Fruit fly (Drosophila melanogaster): Measurements from ENCODE around the gene Ggt-1.
A peak's percentile ranks its signal among the peaks of the same experiment; 100 is the strongest.

The Ggt-1 gene

DNA sequence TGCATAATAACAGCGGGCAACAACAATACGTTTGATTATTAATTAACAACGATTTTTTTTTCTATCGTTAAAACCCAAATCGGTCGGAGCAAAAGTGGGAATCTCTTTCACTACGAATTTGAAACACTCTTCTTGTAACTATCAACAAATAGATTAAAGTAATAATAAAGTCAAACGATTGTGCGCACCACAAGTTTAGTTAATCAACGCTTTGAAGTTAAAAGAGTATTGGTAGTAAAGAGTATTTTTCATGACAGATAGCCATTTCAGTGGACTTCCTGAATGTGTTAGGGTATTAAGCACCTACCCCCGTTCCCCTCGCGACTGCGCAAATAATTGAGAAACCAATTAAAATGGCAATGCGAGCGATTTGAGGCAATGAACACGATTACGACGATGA lies 34.5 kb upstream of the Ggt-1 start (continued):
- TF ChIP-seq wor (GFP tag; IDR thresholded peaks at IDR 0.05), result peak; percentile 52
- peak; percentile 34 for TF ChIP-seq CG17612 (GFP tag; IDR thresholded peaks at IDR 0.05)
- TF ChIP-seq zen (tag; optimal IDR thresholded peaks at IDR 0.05), result peak; percentile 18
- TF ChIP-seq dimm (GFP tag; IDR thresholded peaks at IDR 0.05), result no peak
- peak; percentile 51; the same call in 1 of the 3 replicates for TF ChIP-seq Optix (GFP tag; IDR thresholded peaks at IDR 0.05)
- peak; percentile 72 for TF ChIP-seq Hmr (GFP tag; optimal IDR thresholded peaks at IDR 0.05)
- TF ChIP-seq Atf-2 (GFP tag; optimal IDR thresholded peaks at IDR 0.05), result peak; percentile 68
- no peak for TF ChIP-seq ash1 (GFP tag; optimal IDR thresholded peaks at IDR 0.05)
- no peak for TF ChIP-seq ftz-f1 (GFP tag; optimal IDR thresholded peaks at IDR 0.05)
- peak; percentile 81 for TF ChIP-seq CG5953 (GFP tag; IDR thresholded peaks at IDR 0.05)
- peak; percentile 76 for TF ChIP-seq zfh2 (GFP tag; optimal IDR thresholded peaks at IDR 0.05)
- peak; percentile 57; the same call in 1 of the 2 replicates for TF ChIP-seq cas (GFP tag; IDR thresholded peaks at IDR 0.05)
- peak; percentile 77 to 78 for TF ChIP-seq Pdp1 (GFP tag; optimal IDR thresholded peaks at IDR 0.05)
- TF ChIP-seq CG33213 (GFP tag; optimal IDR thresholded peaks at IDR 0.05), result peak; percentile 62
- TF ChIP-seq CG12942 (GFP tag; optimal IDR thresholded peaks at IDR 0.05), result peak; percentile 51
- TF ChIP-seq Meics (GFP tag; optimal IDR thresholded peaks at IDR 0.05), result peak; percentile 78
- peak; percentile 66; the same call in 2 of the 3 replicates for TF ChIP-seq CG2889 (GFP tag; IDR thresholded peaks at IDR 0.05)
- no peak for TF ChIP-seq CG6683 (GFP tag; optimal IDR thresholded peaks at IDR 0.05)
- no peak for TF ChIP-seq inv (GFP tag; IDR thresholded peaks at IDR 0.05; ENCODE audit: partially characterized antibody)
- TF ChIP-seq Rfx (GFP tag; IDR thresholded peaks at IDR 0.05), result peak; percentile 94
- TF ChIP-seq CG11093 (GFP tag; IDR thresholded peaks at IDR 0.05), result peak; percentile 82
- TF ChIP-seq CG4404 (GFP tag; IDR thresholded peaks at IDR 0.05), result peak; percentile 69
- TF ChIP-seq CG30020 (tag; optimal IDR thresholded peaks at IDR 0.05), result no peak
- peak; percentile 78 for TF ChIP-seq NfI (GFP tag; optimal IDR thresholded peaks at IDR 0.05)
- no peak for TF ChIP-seq CG34224 (GFP tag; IDR thresholded peaks at IDR 0.05; ENCODE audit: partially characterized antibody)
- TF ChIP-seq da (GFP tag; optimal IDR thresholded peaks at IDR 0.05), result no peak
- TF ChIP-seq CG18476 (GFP tag; optimal IDR thresholded peaks at IDR 0.05), result peak; percentile 36
- TF ChIP-seq CG2120 (GFP tag; optimal IDR thresholded peaks at IDR 0.05), result peak; percentile 88
- TF ChIP-seq trh (GFP tag; optimal IDR thresholded peaks at IDR 0.05), result peak; percentile 14
- peak; percentile 46 for TF ChIP-seq CG6854 (GFP tag; optimal IDR thresholded peaks at IDR 0.05)
- peak; percentile 87 for TF ChIP-seq CG9932 (GFP tag; IDR thresholded peaks at IDR 0.05)
- TF ChIP-seq CG9876 (GFP tag; optimal IDR thresholded peaks at IDR 0.05), result peak; percentile 36
- peak; percentile 79 for TF ChIP-seq HmgZ (tag; optimal IDR thresholded peaks at IDR 0.05)
- TF ChIP-seq croc (GFP tag; conservative IDR thresholded peaks at IDR 0.05), result 0 out of 3 replicates have a peak, but pooled peaks have one; percentile 37
- peak; percentile 77 for TF ChIP-seq MBD-R2 (GFP tag; IDR thresholded peaks at IDR 0.05)
- peak; percentile 73 for TF ChIP-seq sug (tag; optimal IDR thresholded peaks at IDR 0.05)
- TF ChIP-seq CG7987 (GFP tag; optimal IDR thresholded peaks at IDR 0.05), result peak; percentile 46
- peak; percentile 3 for TF ChIP-seq CG13123 (GFP tag; optimal IDR thresholded peaks at IDR 0.05)
- TF ChIP-seq kni (GFP tag; optimal IDR thresholded peaks at IDR 0.05), result no peak
- peak; percentile 41 for TF ChIP-seq Hand (GFP tag; optimal IDR thresholded peaks at IDR 0.05)
- peak; percentile 11 for TF ChIP-seq p53 (GFP tag; optimal IDR thresholded peaks at IDR 0.05)
- TF ChIP-seq sens (GFP tag), result peak; percentile 94
- TF ChIP-seq odd (GFP tag; optimal IDR thresholded peaks at IDR 0.05), result peak; percentile 52
- TF ChIP-seq emc (GFP tag; optimal IDR thresholded peaks at IDR 0.05), result peak; percentile 32
- TF ChIP-seq sna (GFP tag; IDR thresholded peaks at IDR 0.05; ENCODE audit: partially characterized antibody), result no peak
- peak in 1 of 2 experiments; percentile 54 for TF ChIP-seq Eip74EF (GFP tag; optimal IDR thresholded peaks at IDR 0.05)
- TF ChIP-seq sob (GFP tag; IDR thresholded peaks at IDR 0.05), result peak; percentile 90
- TF ChIP-seq CG1792 (GFP tag; optimal IDR thresholded peaks at IDR 0.05), result peak; percentile 63
- TF ChIP-seq ssp (GFP tag; IDR thresholded peaks at IDR 0.05), result peak; percentile 71
- peak; percentile 28 for TF ChIP-seq CG10462 (GFP tag; optimal IDR thresholded peaks at IDR 0.05)
- TF ChIP-seq CG8924 (tag; optimal IDR thresholded peaks at IDR 0.05), result peak; percentile 74

Measured in whole organism, embryonic.